Worm (Caenorhabditis elegans): ENCODE results near the gene C33F10.12.

Gene C33F10.12

DNA sequence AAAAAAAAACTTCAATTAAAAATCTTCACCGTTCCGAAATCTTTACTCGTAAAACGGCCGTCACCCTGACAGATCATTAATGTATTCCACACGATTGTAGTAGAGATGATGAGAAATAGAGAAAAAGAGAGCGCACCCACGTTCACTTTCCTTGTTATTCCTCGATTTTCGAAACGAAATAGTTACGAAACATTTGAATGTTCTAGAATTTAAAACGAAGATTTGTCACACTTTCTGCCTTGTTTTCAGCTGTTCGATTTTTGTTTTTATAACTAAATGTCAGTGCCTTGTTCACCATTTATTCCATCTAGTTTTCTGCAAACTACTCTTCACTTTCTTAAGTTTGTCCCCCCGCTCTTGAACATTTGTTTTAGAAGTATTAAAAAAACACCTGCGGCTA, 17.2 kb upstream of the C33F10.12 start:
- TF ChIP-seq aha-1 (tag) (no peak), aly-2 (tag; optimal IDR thresholded peaks at IDR 0.05) (no peak), ZK546.5 (tag; optimal IDR thresholded peaks at IDR 0.05) (no peak), F44E2.7 (GFP tag; IDR thresholded peaks at IDR 0.05) (no peak), nhr-28 (tag; optimal IDR thresholded peaks at IDR 0.05) (peak; percentile 18), ctbp-1 (GFP tag; IDR thresholded peaks at IDR 0.05) (no peak), ces-1 (GFP tag; optimal IDR thresholded peaks at IDR 0.05) (no peak), ZK337.2 (GFP tag; IDR thresholded peaks at IDR 0.05) (no peak), daf-16 (GFP tag; optimal IDR thresholded peaks at IDR 0.05) (no peak), daf-16 (tag; optimal IDR thresholded peaks at IDR 0.05) (peak; percentile 11), dmd-9 (GFP tag; IDR thresholded peaks at IDR 0.05) (no peak), jun-1 (tag; optimal IDR thresholded peaks at IDR 0.05) (no peak), snpc-1.2 (GFP tag; IDR thresholded peaks at IDR 0.05) (no peak), snpc-4 (tag; optimal IDR thresholded peaks at IDR 0.05) (no peak), attf-4 (tag; optimal IDR thresholded peaks at IDR 0.05) (no peak), unc-62 (GFP tag; optimal IDR thresholded peaks at IDR 0.05 in 1 of 2) (peak in 1 of 2 experiments; percentile 60), unc-62 (tag; optimal IDR thresholded peaks at IDR 0.05) (no peak), hlh-11 (tag; optimal IDR thresholded peaks at IDR 0.05) (no peak), F26F4.8 (GFP tag; conservative IDR thresholded peaks at IDR 0.05) (no peak), lin-1 (GFP tag; IDR thresholded peaks at IDR 0.05) (no peak), lin-13 (GFP tag; optimal IDR thresholded peaks at IDR 0.05) (no peak), nhr-41 (GFP tag; IDR thresholded peaks at IDR 0.05) (no peak), Y48G9A.11 (GFP tag; IDR thresholded peaks at IDR 0.05) (no peak)

DNA sequence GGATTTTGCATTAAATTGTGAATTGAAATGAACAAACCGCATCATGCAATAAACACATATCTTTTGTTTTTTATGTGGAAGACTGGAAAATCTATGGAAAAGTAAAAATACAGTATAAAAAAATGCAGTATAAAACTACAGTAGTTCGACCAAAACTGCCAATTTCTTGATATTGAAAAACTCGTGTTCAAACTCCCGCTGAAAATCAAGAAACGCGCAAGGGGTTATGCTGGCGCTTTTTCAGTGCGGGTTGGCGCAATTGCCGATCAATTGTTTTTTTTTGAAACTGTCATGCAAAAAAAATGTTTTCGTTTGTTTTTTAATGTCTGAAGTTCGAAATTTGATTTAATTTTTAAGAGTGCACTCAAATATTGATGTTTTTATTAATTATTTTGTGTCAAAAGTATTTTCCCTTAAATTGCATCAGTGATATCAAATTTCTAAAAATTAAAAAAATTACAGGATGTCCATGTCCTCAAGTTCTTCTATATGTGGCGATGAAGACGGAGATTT, 14.1 kb upstream of the C33F10.12 start, which contains the start of gene dnj-9:
Gene dnj-9, plus strand, starts transcription at position 463 of the 513 bp plus-strand sequence.
- TF ChIP-seq skn-1 (tag; optimal IDR thresholded peaks at IDR 0.05) (no peak), Y75B8A.6 (GFP tag; IDR thresholded peaks at IDR 0.05) (no peak), T26A8.4 (GFP tag; IDR thresholded peaks at IDR 0.05) (peak; percentile 95), lin-15B (tag; optimal IDR thresholded peaks at IDR 0.05) (peak; percentile 50), nhr-102 (tag; optimal IDR thresholded peaks at IDR 0.05) (peak; percentile 97), nhr-237 (tag; optimal IDR thresholded peaks at IDR 0.05) (no peak), F37D6.2 (tag; optimal IDR thresholded peaks at IDR 0.05) (peak; percentile 89), nhr-76 (tag; optimal IDR thresholded peaks at IDR 0.05) (peak; percentile 41), nhr-48 (tag; optimal IDR thresholded peaks at IDR 0.05) (peak; percentile 89), madf-9 (GFP tag; conservative IDR thresholded peaks at IDR 0.05) (peak; percentile 63), lin-39 (tag; optimal IDR thresholded peaks at IDR 0.05) (no peak), lim-7 (GFP tag; IDR thresholded peaks at IDR 0.05) (no peak), Y105C5A.15 (GFP tag; IDR thresholded peaks at IDR 0.05) (no peak), ceh-32 (tag; optimal IDR thresholded peaks at IDR 0.05; ENCODE audit: poor library complexity) (peak; percentile 62), ceh-28 (tag; optimal IDR thresholded peaks at IDR 0.05) (no peak), ceh-20 (GFP tag; IDR thresholded peaks at IDR 0.05) (peak; percentile 90), fkh-10 (GFP tag; optimal IDR thresholded peaks at IDR 0.05) (peak; percentile 86), lin-13 (GFP tag; optimal IDR thresholded peaks at IDR 0.05) (peak; percentile 81), lin-29 (GFP tag; IDR thresholded peaks at IDR 0.05) (peak; percentile 87), lin-38 (GFP tag; IDR thresholded peaks at IDR 0.05) (peak; percentile 92), mep-1 (tag; optimal IDR thresholded peaks at IDR 0.05) (peak; percentile 96), ztf-7 (tag; optimal IDR thresholded peaks at IDR 0.05) (peak; percentile 82), zip-11 (GFP tag; IDR thresholded peaks at IDR 0.05) (no peak), lsy-2 (tag; optimal IDR thresholded peaks at IDR 0.05) (peak; percentile 68 to 96), mdt-29 (GFP tag; IDR thresholded peaks at IDR 0.05) (peak; percentile 79; the same call in 1 of the 2 replicates), ceh-44 (GFP tag; IDR thresholded peaks at IDR 0.05) (0 out of 2 replicates have a peak, but pooled peaks have one; percentile 20), ceh-62 (tag; optimal IDR thresholded peaks at IDR 0.05) (no peak), daf-8 (GFP tag; IDR thresholded peaks at IDR 0.05) (no peak), saeg-2 (GFP tag; IDR thresholded peaks at IDR 0.05) (peak; percentile 91), ZK546.5 (tag; optimal IDR thresholded peaks at IDR 0.05) (no peak), mxl-2 (GFP tag; conservative IDR thresholded peaks at IDR 0.05) (peak; percentile 80), dve-1 (tag; optimal IDR thresholded peaks at IDR 0.05; ENCODE audit: insufficient read depth) (peak; percentile 98), Y48G9A.11 (GFP tag; IDR thresholded peaks at IDR 0.05) (peak; percentile 72)
